Fruit fly (Drosophila melanogaster): Measurements from ENCODE around the gene CG3847.

Gene CG3847

DNA sequence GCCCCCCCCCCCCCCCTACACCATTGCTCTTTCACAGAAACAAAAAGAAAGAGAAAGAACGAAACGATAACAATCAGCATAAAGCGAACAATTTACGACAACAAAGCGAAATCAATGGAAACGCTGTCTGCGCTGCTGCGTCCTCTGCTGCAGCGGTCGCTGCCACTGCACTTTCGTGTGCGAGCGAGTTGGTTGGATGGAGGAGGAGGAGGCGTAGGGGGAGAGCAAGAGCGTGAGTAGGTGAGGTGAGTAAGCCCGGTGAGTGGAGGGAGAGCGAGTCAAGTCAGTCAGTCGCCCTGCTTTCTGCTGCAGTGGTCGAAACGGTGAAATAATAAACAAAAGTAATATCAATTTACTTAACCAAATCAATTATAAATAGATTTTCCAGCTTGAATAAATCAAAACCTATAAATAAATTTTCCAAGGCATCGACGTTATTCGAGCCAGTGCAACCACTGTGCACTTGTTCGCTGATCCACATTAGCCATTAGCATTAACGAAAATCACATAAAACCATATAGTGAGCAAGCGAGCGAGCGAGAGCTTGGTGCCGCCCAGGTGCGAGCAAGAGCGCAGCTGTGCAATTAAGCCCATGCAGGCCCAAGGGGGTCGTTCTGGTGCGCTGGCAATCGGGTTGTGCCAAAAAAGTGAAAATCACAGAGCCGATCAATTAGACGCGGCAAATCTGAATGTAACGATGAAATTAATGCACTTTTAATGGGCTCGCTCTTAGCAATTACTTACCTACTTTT is 2.9 kb upstream of the CG3847 start (continued):
- TF ChIP-seq mam (GFP tag; optimal IDR thresholded peaks at IDR 0.05), result no peak
- TF ChIP-seq Fer2 (tag; optimal IDR thresholded peaks at IDR 0.05), result no peak
- no peak for TF ChIP-seq CG9932 (GFP tag; IDR thresholded peaks at IDR 0.05)
- TF ChIP-seq nerfin-1 (tag; optimal IDR thresholded peaks at IDR 0.05), result no peak
- peak; percentile 34 for TF ChIP-seq gem (tag; optimal IDR thresholded peaks at IDR 0.05)
- no peak for TF ChIP-seq CG3281 (GFP tag; optimal IDR thresholded peaks at IDR 0.05)
- no peak for TF ChIP-seq CG8290 (GFP tag; optimal IDR thresholded peaks at IDR 0.05)
- no peak for TF ChIP-seq CG8290 (tag; optimal IDR thresholded peaks at IDR 0.05)
- TF ChIP-seq Ravus (GFP tag; IDR thresholded peaks at IDR 0.05), result no peak
- no peak for TF ChIP-seq amos (GFP tag; IDR thresholded peaks at IDR 0.05; ENCODE audit: partially characterized antibody)
- TF ChIP-seq sqz (GFP tag; optimal IDR thresholded peaks at IDR 0.05), result no peak
- peak; percentile 66 for TF ChIP-seq HLH3B (GFP tag; IDR thresholded peaks at IDR 0.05)
- no peak for TF ChIP-seq lilli (GFP tag; optimal IDR thresholded peaks at IDR 0.05)
- TF ChIP-seq CG2712 (tag; optimal IDR thresholded peaks at IDR 0.05), result peak; percentile 12
- no peak for TF ChIP-seq CG11696 (GFP tag; IDR thresholded peaks at IDR 0.05)
- TF ChIP-seq Sox100B (GFP tag; optimal IDR thresholded peaks at IDR 0.05), result peak; percentile 35
- no peak for TF ChIP-seq Ets97D (GFP tag; optimal IDR thresholded peaks at IDR 0.05)
- TF ChIP-seq ash1 (GFP tag; optimal IDR thresholded peaks at IDR 0.05), result no peak
- peak; percentile 32 for TF ChIP-seq ewg (GFP tag; optimal IDR thresholded peaks at IDR 0.05)
- TF ChIP-seq ttk (GFP tag; IDR thresholded peaks at IDR 0.05), result peak; percentile 65; the same call in 1 of the 2 replicates
- TF ChIP-seq CG12219 (GFP tag; optimal IDR thresholded peaks at IDR 0.05), result no peak
- no peak for TF ChIP-seq CG15514 (GFP tag; optimal IDR thresholded peaks at IDR 0.05)
- no peak for TF ChIP-seq BEAF-32 (GFP tag; optimal IDR thresholded peaks at IDR 0.05)
- peak; percentile 45; the same call in 1 of the 3 replicates for TF ChIP-seq gce (GFP tag; IDR thresholded peaks at IDR 0.05)
- peak; percentile 67 for TF ChIP-seq Rx (GFP tag; IDR thresholded peaks at IDR 0.05)
- TF ChIP-seq gcm (GFP tag; optimal IDR thresholded peaks at IDR 0.05), result no peak
- no peak for TF ChIP-seq CG10543 (GFP tag; optimal IDR thresholded peaks at IDR 0.05)
- peak; percentile 1 for TF ChIP-seq CoRest (tag; optimal IDR thresholded peaks at IDR 0.05)
- peak; percentile 13 for TF ChIP-seq tup (GFP tag; optimal IDR thresholded peaks at IDR 0.05)
- TF ChIP-seq BtbVII (GFP tag; optimal IDR thresholded peaks at IDR 0.05), result no peak
- no peak for TF ChIP-seq Max (GFP tag; optimal IDR thresholded peaks at IDR 0.05)
- peak; percentile 9 for TF ChIP-seq CG4424 (GFP tag; optimal IDR thresholded peaks at IDR 0.05)
- TF ChIP-seq scrt (GFP tag; optimal IDR thresholded peaks at IDR 0.05), result no peak
- TF ChIP-seq CG34224 (GFP tag; IDR thresholded peaks at IDR 0.05; ENCODE audit: partially characterized antibody), result no peak
- TF ChIP-seq Dfd (GFP tag; optimal IDR thresholded peaks at IDR 0.05), result no peak
- TF ChIP-seq CG3995 (GFP tag; optimal IDR thresholded peaks at IDR 0.05), result no peak
- TF ChIP-seq CG17385 (GFP tag; optimal IDR thresholded peaks at IDR 0.05), result peak; percentile 25
- TF ChIP-seq CG10654 (GFP tag; optimal IDR thresholded peaks at IDR 0.05), result no peak
- TF ChIP-seq Aef1 (GFP tag; IDR thresholded peaks at IDR 0.05), result peak; percentile 40; the same call in 2 of the 3 replicates
- TF ChIP-seq Poxn (GFP tag; IDR thresholded peaks at IDR 0.05), result no peak
- TF ChIP-seq h (optimal IDR thresholded peaks at IDR 0.05), result no peak
- TF ChIP-seq da (GFP tag; optimal IDR thresholded peaks at IDR 0.05), result no peak
- no peak for TF ChIP-seq wdn (GFP tag; IDR thresholded peaks at IDR 0.05)
- TF ChIP-seq ATbp (GFP tag; optimal IDR thresholded peaks at IDR 0.05), result peak; percentile 69
- peak; percentile 46 for TF ChIP-seq E2f1 (GFP tag; IDR thresholded peaks at IDR 0.05)
- no peak for TF ChIP-seq CG9876 (GFP tag; optimal IDR thresholded peaks at IDR 0.05)
- TF ChIP-seq CG2202 (tag; optimal IDR thresholded peaks at IDR 0.05), result no peak
- TF ChIP-seq Hsf (GFP tag; optimal IDR thresholded peaks at IDR 0.05), result peak; percentile 26
- no peak for TF ChIP-seq mld (GFP tag; IDR thresholded peaks at IDR 0.05; ENCODE audit: partially characterized antibody)
- TF ChIP-seq Xrp1 (GFP tag; IDR thresholded peaks at IDR 0.05), result peak; percentile 68
- TF ChIP-seq Atf3 (GFP tag; optimal IDR thresholded peaks at IDR 0.05), result no peak
